Worm (Caenorhabditis elegans) whole organism, L4/young adult: Measurements from ENCODE around the gene asp-18.
"Not testable (repeated sequence)": the region's sequence is repeated elsewhere in the genome, so short reads cannot be mapped to it uniquely, and the experiment has no call there.

Source experiments
- W03F9.2 ChIP-seq: fragments of 150-350 bp; optimal IDR thresholded peaks from 2 replicates; lab custom pipeline; 2014; ENCODE audit warnings: missing biosample characterization, missing genetic modification characterization
- dao-5 ChIP-seq: sonication (generic microtip); optimal IDR thresholded peaks from 2 replicates; lab custom pipeline; 2016; ENCODE audit warnings: missing genotype, missing genetic modification characterization, moderate library complexity, missing compliant biosample characterization
- him-1 ChIP-seq: sonication (generic microtip); optimal IDR thresholded peaks from 2 replicates; lab custom pipeline; 2016; ENCODE audit warnings: missing genotype, missing genetic modification reagents, missing genetic modification characterization, missing compliant biosample characterization

The asp-18 gene

DNA sequence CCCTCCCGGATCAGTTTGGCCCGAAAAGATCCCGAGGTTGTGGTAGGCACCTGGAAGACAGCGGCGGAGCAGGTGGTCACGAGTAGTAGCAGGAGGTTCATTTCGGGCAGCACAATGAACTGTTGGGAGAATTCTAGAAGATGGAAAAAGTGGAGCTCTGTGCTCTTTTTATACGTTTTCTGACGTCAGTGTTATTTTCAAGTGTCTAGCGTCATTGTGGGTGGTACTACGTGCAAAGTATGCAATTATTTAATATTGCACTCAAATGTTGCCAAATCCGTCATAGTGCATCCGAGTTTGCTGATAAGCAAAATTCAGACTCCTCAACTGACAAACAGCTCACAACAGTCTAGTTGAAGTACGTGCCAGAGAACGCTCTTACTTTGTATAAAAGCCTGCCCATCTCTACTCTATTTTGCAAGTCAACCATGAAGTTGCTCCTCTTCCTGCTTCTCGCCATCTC, at the start of gene asp-18, which contains the start of gene scl-19:
asp-18 (minus strand) TSS at position 101 of the 463 bp plus-strand sequence.
scl-19 (plus strand) TSS at position 413 of the 463 bp plus-strand sequence.
- TF ChIP-seq him-1 (tag; lab: Kevin White, UChicago) (no peak), W03F9.2 (tag; lab: Kevin White, UChicago) (no peak), dao-5 (tag; lab: Kevin White, UChicago) (no peak)

DNA sequence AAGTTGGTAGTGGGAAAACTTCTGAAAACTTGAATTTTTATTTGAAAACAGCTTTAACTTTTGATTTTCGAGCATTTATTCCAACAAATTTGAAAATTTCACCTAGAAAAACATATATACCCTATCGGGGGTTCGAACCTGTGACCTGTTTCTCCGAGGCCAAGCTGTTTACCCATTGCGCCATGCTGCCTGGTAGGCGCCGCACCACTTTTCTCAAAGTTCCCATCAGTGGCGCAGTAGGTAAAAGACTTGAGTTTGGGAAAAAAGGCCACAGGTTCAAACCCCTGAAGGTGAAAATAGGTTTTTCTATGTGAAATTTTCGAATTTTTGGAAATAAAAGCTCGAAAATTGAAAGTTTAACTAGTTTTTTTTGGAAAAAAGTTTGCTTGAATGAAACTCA, 49.1 kb upstream of the asp-18 start:
- no peak for TF ChIP-seq dao-5 (tag; lab: Kevin White, UChicago)
- no peak for TF ChIP-seq him-1 (tag; lab: Kevin White, UChicago)
- TF ChIP-seq W03F9.2 (tag; lab: Kevin White, UChicago), result no peak

DNA sequence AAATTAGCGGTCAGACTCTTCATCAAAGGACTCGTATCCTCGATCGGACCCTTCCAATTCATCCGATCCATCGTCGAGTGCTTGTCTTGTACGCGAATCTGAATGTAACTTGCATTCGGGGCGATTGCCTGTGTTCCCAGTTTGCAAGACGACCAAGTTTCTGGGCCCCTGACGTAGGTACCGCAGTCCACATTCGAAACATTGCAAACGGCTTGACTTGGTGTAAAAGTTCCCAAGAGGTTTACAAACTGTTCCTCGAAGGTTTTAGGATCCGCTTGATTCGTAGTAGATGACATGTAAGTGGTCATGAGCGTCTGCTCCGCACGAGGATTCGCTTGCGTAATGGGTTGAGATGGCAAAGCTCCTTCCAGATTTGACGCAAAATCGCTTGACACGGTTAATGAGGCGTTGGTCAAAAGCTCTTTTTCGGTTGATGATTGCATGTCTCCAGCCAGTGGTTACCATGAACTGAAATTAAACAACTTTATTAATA, 44.8 kb upstream of the asp-18 start, which contains the start of gene Y17D7B.4:
Y17D7B.4 (minus strand) TSS at position 443 of the 493 bp plus-strand sequence.
- TF ChIP-seq him-1 (tag; lab: Kevin White, UChicago), result no peak
- TF ChIP-seq W03F9.2 (tag; lab: Kevin White, UChicago), result no peak
- no peak for TF ChIP-seq dao-5 (tag; lab: Kevin White, UChicago)

DNA sequence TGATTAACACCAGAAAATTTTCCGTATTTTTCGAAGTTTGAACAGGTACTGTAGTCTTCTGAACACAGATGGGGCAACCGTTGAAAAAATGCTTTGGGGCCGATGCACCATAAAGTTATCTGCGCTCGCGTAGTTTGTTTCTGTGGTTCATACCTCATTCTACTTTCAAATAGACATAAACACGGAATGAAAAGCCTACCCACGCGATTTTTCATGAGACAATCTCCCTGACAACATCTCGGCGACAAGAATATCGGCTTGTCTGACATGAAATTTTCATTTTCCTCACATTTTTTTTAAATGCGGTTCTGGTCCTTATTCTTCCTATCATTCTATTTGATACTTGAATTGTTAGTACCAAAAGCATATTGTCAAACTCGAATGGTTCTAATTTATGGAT, 41.3 kb upstream of the asp-18 start, which contains the start of gene clec-257:
clec-257 (plus strand) TSS at position 301 of the 400 bp plus-strand sequence.
- TF ChIP-seq him-1 (tag; lab: Kevin White, UChicago) (no peak), W03F9.2 (tag; lab: Kevin White, UChicago) (no peak), dao-5 (tag; lab: Kevin White, UChicago) (no peak)

DNA sequence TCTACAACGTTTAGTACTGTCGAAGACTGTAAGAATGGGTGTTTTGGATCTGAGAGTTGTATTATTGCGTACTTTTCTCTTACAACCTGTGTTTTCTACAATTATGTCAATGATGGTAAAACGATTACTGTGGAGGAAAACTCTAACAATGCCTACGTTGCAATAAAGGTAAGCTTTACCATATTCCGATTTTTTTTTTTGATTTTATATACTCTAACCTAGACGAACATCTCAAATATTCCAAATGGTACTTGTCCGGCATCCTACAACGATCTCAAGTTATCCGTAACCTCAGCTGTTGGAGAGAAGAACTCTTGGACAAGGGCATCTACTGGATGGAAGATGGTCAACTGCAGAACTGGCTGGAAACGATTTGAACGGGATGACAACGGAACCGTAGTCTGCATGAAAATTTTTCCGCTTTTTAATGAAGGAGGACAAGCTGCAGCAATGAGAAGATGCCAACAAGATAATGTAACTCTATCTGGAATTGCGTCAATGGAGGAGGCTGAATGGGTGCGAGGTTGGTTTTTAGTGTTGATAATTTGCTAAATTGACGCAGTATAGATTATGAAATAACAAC, 40.4 kb upstream of the asp-18 start:
- TF ChIP-seq him-1 (tag; lab: Kevin White, UChicago) (no peak), W03F9.2 (tag; lab: Kevin White, UChicago) (no peak), dao-5 (tag; lab: Kevin White, UChicago) (no peak)

DNA sequence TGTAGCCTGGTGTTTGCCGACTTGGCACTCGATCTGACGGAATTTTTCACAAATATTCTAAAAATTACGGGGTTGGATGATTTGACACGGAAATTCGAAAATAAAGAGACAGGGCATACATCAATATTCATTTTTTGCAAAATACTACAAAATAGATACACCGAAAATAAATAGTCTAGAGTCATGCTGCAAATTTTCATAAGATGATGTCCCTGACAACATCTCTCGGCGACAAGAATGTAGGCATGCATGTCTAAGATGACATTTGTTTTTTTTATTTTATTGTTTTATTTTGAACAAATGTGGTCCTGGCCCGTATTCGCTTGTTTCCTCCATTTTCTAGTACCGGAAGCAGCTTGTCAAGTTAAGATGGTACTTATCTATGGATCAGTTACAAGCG, 39.9 kb upstream of the asp-18 start, which contains the start of gene clec-256:
clec-256 (plus strand) TSS at position 301 of the 400 bp plus-strand sequence.
- no peak for TF ChIP-seq dao-5 (tag; lab: Kevin White, UChicago)
- no peak for TF ChIP-seq W03F9.2 (tag; lab: Kevin White, UChicago)

DNA sequence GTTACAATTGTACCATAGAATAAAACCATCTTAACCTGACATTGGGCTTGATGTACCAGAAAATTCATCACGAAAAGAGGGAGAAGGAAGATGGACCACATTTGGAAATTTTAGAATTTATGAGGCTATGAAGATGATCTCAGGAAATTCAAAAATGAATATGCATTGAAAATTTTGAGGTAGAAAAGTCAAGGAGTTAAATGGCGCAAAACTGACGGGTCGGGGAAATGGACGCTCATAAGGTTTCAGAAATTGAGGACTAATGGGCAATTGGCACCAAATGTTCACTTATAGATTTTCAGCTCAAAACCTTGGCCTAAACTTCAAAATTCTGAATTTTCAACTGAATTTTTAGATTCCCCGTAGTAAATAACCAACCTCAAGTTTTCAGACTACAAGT, 39.1 kb upstream of the asp-18 start, which contains the start of gene clec-255:
clec-255 (minus strand) TSS at position 101 of the 400 bp plus-strand sequence.
- TF ChIP-seq dao-5 (tag; lab: Kevin White, UChicago) (no peak), W03F9.2 (tag; lab: Kevin White, UChicago) (no peak), him-1 (tag; lab: Kevin White, UChicago) (no peak)

DNA sequence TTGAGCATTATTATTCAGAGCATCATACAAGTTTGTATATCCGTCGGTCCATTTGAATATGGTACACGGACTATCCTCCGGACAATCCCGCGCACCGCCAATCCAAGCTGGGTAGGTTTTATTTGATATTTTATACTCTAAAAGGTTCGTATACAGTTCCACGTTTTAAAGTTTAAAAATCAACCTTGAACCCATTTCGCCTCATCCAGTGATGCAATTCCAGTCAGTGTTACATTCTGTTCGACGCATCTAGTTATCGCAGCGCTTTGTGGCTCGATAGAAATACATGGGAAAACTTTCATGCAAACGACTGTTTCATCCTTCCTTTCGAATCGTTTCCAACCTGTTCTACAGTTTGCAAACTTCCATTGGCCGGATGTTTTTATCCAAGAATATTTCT, 38.4 kb upstream of the asp-18 start:
- TF ChIP-seq dao-5 (tag; lab: Kevin White, UChicago), result no peak
- no peak for TF ChIP-seq him-1 (tag; lab: Kevin White, UChicago)
- TF ChIP-seq W03F9.2 (tag; lab: Kevin White, UChicago), result no peak

DNA sequence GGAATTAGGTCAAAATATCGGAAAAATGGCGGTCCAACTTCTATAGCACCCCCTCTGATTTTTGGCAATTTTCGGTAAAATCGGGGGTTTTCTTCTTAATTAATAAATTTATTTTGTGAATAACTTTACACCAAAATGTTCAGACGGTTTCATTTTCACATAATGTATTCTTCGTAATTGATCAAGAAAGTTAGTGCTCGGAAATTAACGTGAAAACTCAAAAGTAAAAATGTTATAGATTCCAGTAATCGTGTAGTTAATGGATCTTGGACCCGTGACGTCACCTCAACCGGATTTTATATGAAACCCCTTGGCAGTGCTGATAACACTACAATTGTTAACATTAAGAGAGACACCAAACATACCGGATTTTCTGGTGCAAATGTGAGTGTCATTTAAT, 30.6 kb upstream of the asp-18 start, which contains the start of gene F11D11.22:
F11D11.22 (plus strand) TSS at position 301 of the 400 bp plus-strand sequence.
- not testable (repeated sequence) for TF ChIP-seq him-1, dao-5, W03F9.2 (tag; lab: Kevin White, UChicago)

DNA sequence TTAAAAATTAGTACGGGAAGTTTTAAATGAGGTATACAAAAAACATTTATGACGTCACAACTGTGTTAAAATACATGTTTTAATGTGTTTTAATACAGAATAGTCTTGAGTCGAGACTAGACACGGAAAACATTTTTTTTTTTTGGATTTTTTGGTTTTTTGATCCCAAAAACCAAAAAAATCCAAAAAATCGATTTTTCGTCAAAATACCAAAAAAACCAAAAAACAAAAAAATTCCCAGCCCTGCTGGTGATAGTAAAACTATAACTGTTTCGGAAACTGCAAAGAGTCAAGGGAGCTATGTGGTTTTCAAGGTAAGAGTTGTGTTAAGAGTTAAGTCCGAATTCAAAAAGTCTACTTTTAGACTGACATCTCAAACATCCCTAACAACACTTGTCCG, 29.6 kb upstream of the asp-18 start, which contains the start of gene F11D11.4:
F11D11.4 (plus strand) TSS at position 301 of the 400 bp plus-strand sequence.
- TF ChIP-seq him-1 (tag; lab: Kevin White, UChicago) (no peak), W03F9.2 (tag; lab: Kevin White, UChicago) (no peak), dao-5 (tag; lab: Kevin White, UChicago) (no peak)

DNA sequence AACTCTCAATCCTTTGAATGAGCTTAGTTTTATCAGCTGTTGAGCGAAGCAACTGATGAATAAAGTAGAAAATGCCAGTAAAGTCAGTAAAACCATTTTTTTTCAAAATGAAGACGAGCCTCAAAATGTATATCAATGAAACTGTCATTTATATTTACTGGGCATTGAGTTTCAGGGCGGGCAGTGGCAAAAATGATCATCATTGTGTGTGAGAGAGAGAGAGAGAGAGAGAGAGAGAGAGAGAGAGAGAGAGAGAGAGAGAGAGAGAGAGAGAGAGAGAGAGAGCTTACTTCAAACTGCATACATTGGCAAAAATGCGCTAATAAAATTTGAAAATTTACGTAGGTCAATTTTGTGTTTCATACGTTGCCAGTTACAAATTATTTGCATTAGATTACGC, 28.7 kb upstream of the asp-18 start, which contains the start of gene F11D11.3:
F11D11.3 (minus strand) TSS at position 101 of the 400 bp plus-strand sequence.
- TF ChIP-seq him-1 (tag; lab: Kevin White, UChicago) (no peak), W03F9.2 (tag; lab: Kevin White, UChicago) (no peak), dao-5 (tag; lab: Kevin White, UChicago) (no peak)

DNA sequence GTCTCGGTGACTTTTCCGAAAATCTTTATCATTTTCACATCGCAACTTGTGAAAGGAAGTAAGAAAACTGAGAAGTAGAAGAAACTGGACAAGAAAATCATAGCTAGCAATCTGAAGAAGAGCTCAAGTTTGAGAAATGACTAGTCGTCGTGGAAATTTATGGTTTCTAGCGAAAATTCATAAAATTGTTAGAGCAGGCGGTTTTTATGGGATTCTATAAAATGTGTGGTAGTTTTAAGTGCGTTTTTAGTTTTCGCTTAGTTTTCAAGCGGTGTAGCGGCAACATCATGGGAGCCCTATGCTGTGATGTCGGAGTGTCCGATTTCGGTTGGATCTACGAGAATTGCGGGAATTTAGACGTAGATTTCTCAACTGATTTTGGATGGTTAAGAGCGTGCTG, 22.8 kb upstream of the asp-18 start, which contains the start of gene clec-254:
clec-254 (minus strand) TSS at position 101 of the 400 bp plus-strand sequence.
- TF ChIP-seq W03F9.2, him-1, dao-5 (tag; lab: Kevin White, UChicago): not testable (repeated sequence)

DNA sequence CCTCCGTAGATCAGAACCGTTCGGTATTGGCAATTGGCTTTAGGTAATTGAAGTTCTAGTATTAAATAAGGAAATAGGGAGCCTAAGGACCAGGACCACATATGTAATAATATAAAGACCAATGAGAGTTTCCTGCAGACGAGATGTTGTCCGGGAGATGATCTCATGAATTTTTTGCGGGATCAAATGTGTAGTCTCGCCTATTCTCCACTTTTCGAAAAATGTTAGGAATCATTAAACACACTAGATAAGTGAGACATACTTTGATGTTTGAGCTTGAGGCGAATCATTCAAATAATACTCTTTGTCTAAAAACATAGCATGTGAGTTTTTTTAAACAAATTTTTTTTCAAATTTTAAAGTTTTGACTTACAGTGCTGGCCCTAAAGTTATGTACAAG, 21.6 kb upstream of the asp-18 start, which contains the start of gene F11D11.6:
F11D11.6 (minus strand) TSS at position 101 of the 400 bp plus-strand sequence.
- TF ChIP-seq him-1 (tag; lab: Kevin White, UChicago) (no peak), dao-5 (tag; lab: Kevin White, UChicago) (no peak), W03F9.2 (tag; lab: Kevin White, UChicago) (no peak)
